Worm (Caenorhabditis elegans) whole organism, mixed stage, embryonic: ENCODE results near the gene F19B6.1.

Experiments
- bed-3 ChIP-seq: fragments of 200-800 bp; sonication (Bioruptor generic); optimal IDR thresholded peaks from 3 replicates; lab custom pipeline; 2018; ENCODE audit warnings: mild to moderate bottlenecking, missing genetic modification characterization, moderate library complexity, missing compliant biosample characterization
- blmp-1 ChIP-seq: fragments of 150-350 bp; optimal IDR thresholded peaks from 2 replicates; lab custom pipeline; 2014; ENCODE audit warnings: missing biosample characterization, missing genetic modification characterization
- ceh-83 ChIP-seq: fragments of 200-800 bp; sonication (Bioruptor generic); optimal IDR thresholded peaks from 2 replicates; lab custom pipeline; 2018; ENCODE audit warnings: mild to moderate bottlenecking, missing genetic modification characterization, missing compliant biosample characterization
- drap-1 ChIP-seq: fragments of 200-800 bp; sonication (Bioruptor generic); optimal IDR thresholded peaks from 3 replicates; lab custom pipeline; 2018; ENCODE audit warnings: mild to moderate bottlenecking, missing genetic modification characterization, missing compliant biosample characterization
- mab-5 ChIP-seq: fragments of 150-350 bp; optimal IDR thresholded peaks from 2 replicates; lab custom pipeline; 2014; ENCODE audit warnings: missing biosample characterization, missing genetic modification characterization
- mls-2 ChIP-seq: sonication (generic microtip); optimal IDR thresholded peaks from 2 replicates; lab custom pipeline; 2016; ENCODE audit warnings: mild to moderate bottlenecking, missing genetic modification characterization, moderate library complexity, missing compliant biosample characterization
- pha-4 ChIP-seq: fragments of 150-350 bp; optimal IDR thresholded peaks from 2 replicates; lab custom pipeline; 2018; ENCODE audit warnings: missing biosample characterization, missing genetic modification reagents, missing genetic modification characterization
- snpc-4 ChIP-seq: fragments of 150-350 bp; optimal IDR thresholded peaks from 2 replicates; lab custom pipeline; 2014; ENCODE audit warnings: missing biosample characterization, missing genetic modification characterization
- unc-39 ChIP-seq: fragments of 150-350 bp; optimal IDR thresholded peaks from 2 replicates; lab custom pipeline; 2014; ENCODE audit warnings: missing biosample characterization, missing genetic modification characterization
- ztf-11 ChIP-seq: fragments of 150-350 bp; optimal IDR thresholded peaks from 2 replicates; lab custom pipeline; 2014; ENCODE audit warnings: missing biosample characterization, missing genetic modification characterization

- TF ChIP-seq unc-39 (no peak), mab-5 (tag; lab: Kevin White, UChicago) (no peak), snpc-4 (tag; lab: Kevin White, UChicago) (no peak), mls-2 (tag; lab: Kevin White, UChicago) (no peak), ztf-11 (tag; lab: Kevin White, UChicago) (no peak), ceh-83 (GFP tag; lab: Kevin White, UChicago) (no peak), pha-4 (tag; lab: Kevin White, UChicago) (no peak), blmp-1 (no peak), bed-3 (no peak), drap-1 (GFP tag; lab: Kevin White, UChicago) (no peak)
Measured at ce11 chrIV:12371340-12371739, 35.5 kb upstream of the F19B6.1 start.
